Worm (Caenorhabditis elegans) whole organism, L4/young adult: Measurements from ENCODE around the gene H40L08.2.

Experiments used
- W03F9.2 ChIP-seq: fragments of 150-350 bp; optimal IDR thresholded peaks from 2 replicates; lab custom pipeline; 2014; ENCODE audit warnings: missing biosample characterization, missing genetic modification characterization
- him-1 ChIP-seq: sonication (generic microtip); optimal IDR thresholded peaks from 2 replicates; lab custom pipeline; 2016; ENCODE audit warnings: missing genotype, missing genetic modification reagents, missing genetic modification characterization, missing compliant biosample characterization

ce11 chrX:15127338-15127737 lies 49.8 kb upstream of the H40L08.2 start:
- TF ChIP-seq W03F9.2: no peak
- TF ChIP-seq him-1 (tag; lab: Kevin White, UChicago): no peak
